Fruit fly (Drosophila melanogaster) Kc167 (cell line): ENCODE data around the gene CG32099.

Experiments used
- Myc ChIP-seq: fragments of >200 bp; optimal IDR thresholded peaks from 2 replicates; lab custom pipeline; 2017; ENCODE audit warnings: missing external identifiers
- Sin3A ChIP-seq: fragments of >200 bp; optimal IDR thresholded peaks from 2 replicates; lab custom pipeline; 2018; ENCODE audit warnings: missing external identifiers
- h ChIP-seq: fragments of >200 bp; optimal IDR thresholded peaks from 3 replicates; lab custom pipeline; 2018; ENCODE audit warnings: missing external identifiers
- insv ChIP-seq: fragments of >200 bp; optimal IDR thresholded peaks from 3 replicates; lab custom pipeline; 2018; ENCODE audit warnings: missing external identifiers
- psq ChIP-seq: fragments of >200 bp; optimal IDR thresholded peaks from 2 replicates; lab custom pipeline; 2017; ENCODE audit warnings: missing external identifiers

- no peak for TF ChIP-seq Myc (lab: Kevin White, UChicago)
- no peak for TF ChIP-seq h (lab: Kevin White, UChicago)
- no peak for TF ChIP-seq psq (lab: Kevin White, UChicago)
- no peak for TF ChIP-seq Sin3A (lab: Kevin White, UChicago)
- TF ChIP-seq insv (lab: Kevin White, UChicago): no peak
Observed at dm6 chr3L:12115103-12115502, 34.0 kb upstream of the CG32099 start.
